Fruit fly (Drosophila melanogaster) whole organism, embryonic: Measurements from ENCODE around the gene IntS6.
A peak's percentile ranks its signal among the peaks of the same experiment; 100 is the strongest.

Experiments used
- Awh ChIP-seq: fragments of 200-800 bp; sonication (Bioruptor generic); IDR thresholded peaks from 2 replicates; pipeline ENCODE4, ENCODE4 v1.3.6; 2022; ENCODE audit warnings: missing biosample characterization, missing genetic modification characterization
- CG10267 ChIP-seq: fragments of 200-800 bp; sonication (Bioruptor generic); optimal IDR thresholded peaks from 2 replicates; lab custom pipeline; 2018; ENCODE audit warnings: missing biosample characterization, mild to moderate bottlenecking, missing genetic modification characterization, moderate library complexity
- CG10979 ChIP-seq: fragments of 200-800 bp; sonication (Bioruptor generic); optimal IDR thresholded peaks from 2 replicates; lab custom pipeline; 2018; ENCODE audit warnings: missing biosample characterization, mild to moderate bottlenecking, missing genetic modification characterization, moderate library complexity
- CG11504 ChIP-seq: fragments of 200-800 bp; sonication (Bioruptor generic); optimal IDR thresholded peaks from 3 replicates; lab custom pipeline; 2019; ENCODE audit warnings: missing biosample characterization, mild to moderate bottlenecking, missing genetic modification characterization, moderate library complexity
- CG11696 ChIP-seq: fragments of 200-800 bp; sonication (Bioruptor generic); IDR thresholded peaks from 2 replicates; pipeline ENCODE4 v1.3.6; 2022; ENCODE audit warnings: missing biosample characterization, missing genetic modification characterization
- CG12744 ChIP-seq: fragments of 200-800 bp; sonication (Bioruptor generic); optimal IDR thresholded peaks from 2 replicates; lab custom pipeline; 2016; ENCODE audit warnings: missing biosample characterization, missing genetic modification characterization
- CG13894 ChIP-seq: fragments of 200-800 bp; sonication (Bioruptor generic); optimal IDR thresholded peaks from 3 replicates; lab custom pipeline; 2018; ENCODE audit warnings: missing biosample characterization, mild to moderate bottlenecking, missing genetic modification characterization, moderate library complexity
- CG14014 ChIP-seq: fragments of 200-800 bp; sonication (Bioruptor generic); IDR thresholded peaks from 2 replicates; pipeline ENCODE4 v1.3.6; 2022; ENCODE audit warnings: missing biosample characterization, missing genetic modification characterization
- CG15269 ChIP-seq: fragments of 200-800 bp; sonication (Bioruptor generic); optimal IDR thresholded peaks from 2 replicates; lab custom pipeline; 2018; ENCODE audit warnings: missing biosample characterization, mild to moderate bottlenecking, missing genetic modification characterization, moderate library complexity
- CG15479 ChIP-seq: fragments of 200-800 bp; sonication (Bioruptor generic); optimal IDR thresholded peaks from 3 replicates; lab custom pipeline; 2019; ENCODE audit warnings: missing biosample characterization, mild to moderate bottlenecking, missing genetic modification characterization, moderate library complexity
- CG16815 ChIP-seq: fragments of 200-800 bp; sonication (Bioruptor generic); optimal IDR thresholded peaks from 3 replicates; lab custom pipeline; 2017; ENCODE audit warnings: missing biosample characterization, mild to moderate bottlenecking, missing genetic modification characterization
- CG17361 ChIP-seq: fragments of 200-800 bp; sonication (Bioruptor generic); IDR thresholded peaks from 3 replicates; pipeline ENCODE4 v1.3.6; 2022; ENCODE audit warnings: missing biosample characterization, missing genetic modification characterization
- CG17568 ChIP-seq: fragments of 200-800 bp; sonication (Bioruptor generic); optimal IDR thresholded peaks from 2 replicates; lab custom pipeline; 2018; ENCODE audit warnings: missing biosample characterization, mild to moderate bottlenecking, missing genetic modification characterization, moderate library complexity
- CG18262 ChIP-seq: fragments of 200-800 bp; optimal IDR thresholded peaks from 3 replicates; lab custom pipeline; 2019; ENCODE audit warnings: missing biosample characterization, mild to moderate bottlenecking, missing genetic modification characterization, moderate library complexity
- CG2116 ChIP-seq: fragments of 200-800 bp; sonication (Bioruptor generic); optimal IDR thresholded peaks from 3 replicates; lab custom pipeline; 2018; ENCODE audit warnings: missing biosample characterization, mild to moderate bottlenecking, missing genetic modification characterization
- CG2875 ChIP-seq: fragments of 200-800 bp; sonication (Bioruptor generic); optimal IDR thresholded peaks from 2 replicates; lab custom pipeline; 2017; ENCODE audit warnings: missing biosample characterization, mild to moderate bottlenecking, missing genetic modification characterization, missing genetic modification reagents
- CG31365 ChIP-seq: fragments of 200-800 bp; sonication (Bioruptor generic); optimal IDR thresholded peaks from 2 replicates; lab custom pipeline; 2018; ENCODE audit warnings: missing biosample characterization, mild to moderate bottlenecking, missing genetic modification characterization
- CG3847 ChIP-seq: fragments of 200-800 bp; sonication (Bioruptor generic); IDR thresholded peaks from 2 replicates; pipeline ENCODE4 v1.3.6; 2022; ENCODE audit warnings: missing biosample characterization, missing genetic modification characterization
- CG5953 ChIP-seq: fragments of 200-800 bp; sonication (Bioruptor generic); IDR thresholded peaks from 2 replicates; pipeline ENCODE4 v1.3.6; 2022; ENCODE audit warnings: missing biosample characterization, missing genetic modification characterization
- CG6175 ChIP-seq: fragments of 200-800 bp; sonication (Bioruptor generic); IDR thresholded peaks from 3 replicates; pipeline ENCODE4 v1.3.6; 2022; ENCODE audit warnings: missing biosample characterization, missing genetic modification characterization
- CG6254 ChIP-seq: fragments of 200-800 bp; sonication (Bioruptor generic); optimal IDR thresholded peaks from 3 replicates; lab custom pipeline; 2017; ENCODE audit warnings: mild to moderate bottlenecking, missing biosample characterization, missing genetic modification reagents, missing genetic modification characterization
- CG6813 ChIP-seq: fragments of 200-800 bp; sonication (Bioruptor generic); optimal IDR thresholded peaks from 2 replicates; lab custom pipeline; 2017; ENCODE audit warnings: missing biosample characterization, missing genetic modification characterization, mild to moderate bottlenecking, moderate library complexity, missing genetic modification reagents
- CG7372 ChIP-seq: fragments of 200-800 bp; sonication (Bioruptor generic); IDR thresholded peaks from 2 replicates; pipeline ENCODE4 v1.3.6; 2022; ENCODE audit warnings: missing biosample characterization, missing genetic modification characterization
- CG7786 ChIP-seq: fragments of 200-800 bp; sonication (Bioruptor generic); optimal IDR thresholded peaks from 2 replicates; lab custom pipeline; 2016; ENCODE audit warnings: missing biosample characterization, missing genetic modification characterization
- CG9437 ChIP-seq: fragments of 200-800 bp; sonication (Bioruptor generic); optimal IDR thresholded peaks from 2 replicates; lab custom pipeline; 2018; ENCODE audit warnings: missing biosample characterization, mild to moderate bottlenecking, missing genetic modification characterization
- CoRest ChIP-seq: fragments of 200-800 bp; sonication (Bioruptor generic); optimal IDR thresholded peaks from 3 replicates; lab custom pipeline; 2018; ENCODE audit warnings: missing biosample characterization, mild to moderate bottlenecking, missing genetic modification characterization, moderate library complexity
- D19B ChIP-seq: fragments of 200-800 bp; sonication (Bioruptor generic); optimal IDR thresholded peaks from 2 replicates; lab custom pipeline; 2017; ENCODE audit warnings: missing biosample characterization, mild to moderate bottlenecking, missing genetic modification characterization
- Drgx ChIP-seq: fragments of 200-800 bp; sonication (Bioruptor generic); IDR thresholded peaks from 2 replicates; pipeline ENCODE4 v1.3.6; 2022; ENCODE audit warnings: missing biosample characterization, missing genetic modification characterization
- Fer3 ChIP-seq: fragments of 200-800 bp; sonication (Bioruptor generic); optimal IDR thresholded peaks from 2 replicates; lab custom pipeline; 2018; ENCODE audit warnings: missing biosample characterization, mild to moderate bottlenecking, missing genetic modification characterization, moderate library complexity
- HLHmδ ChIP-seq: fragments of 200-800 bp; sonication (Bioruptor generic); optimal IDR thresholded peaks from 2 replicates; lab custom pipeline; 2018; ENCODE audit warnings: missing biosample characterization, mild to moderate bottlenecking, missing genetic modification characterization, moderate library complexity
- Hey ChIP-seq: fragments of 200-800 bp; sonication (Bioruptor generic); optimal IDR thresholded peaks from 3 replicates; lab custom pipeline; 2018; ENCODE audit warnings: missing biosample characterization, mild to moderate bottlenecking, missing genetic modification characterization
- HmgD ChIP-seq: fragments of 200-800 bp; sonication (Bioruptor generic); optimal IDR thresholded peaks from 3 replicates; lab custom pipeline; 2016; ENCODE audit warnings: missing biosample characterization, missing genetic modification characterization
- Six4 ChIP-seq: fragments of 200-800 bp; sonication (Bioruptor generic); optimal IDR thresholded peaks from 2 replicates; lab custom pipeline; 2016; ENCODE audit warnings: missing biosample characterization, missing genetic modification characterization
- Sox100B ChIP-seq: fragments of 200-800 bp; sonication (Bioruptor generic); optimal IDR thresholded peaks from 3 replicates; lab custom pipeline; 2018; ENCODE audit warnings: missing biosample characterization, mild to moderate bottlenecking, missing genetic modification characterization
- bab2 ChIP-seq: fragments of 200-800 bp; sonication (Bioruptor generic); optimal IDR thresholded peaks from 2 replicates; lab custom pipeline; 2016; ENCODE audit warnings: missing biosample characterization, missing genetic modification characterization
- bbx ChIP-seq: fragments of 200-800 bp; sonication (Bioruptor generic); IDR thresholded peaks from 2 replicates; pipeline ENCODE4 v1.3.6; 2022; ENCODE audit warnings: missing biosample characterization, missing genetic modification characterization; ENCODE audit not compliant: partially characterized antibody
- btn ChIP-seq: fragments of 200-800 bp; sonication (Bioruptor generic); optimal IDR thresholded peaks from 2 replicates; lab custom pipeline; 2016; ENCODE audit warnings: missing biosample characterization, missing genetic modification characterization
- crol ChIP-seq: fragments of 200-800 bp; sonication (Bioruptor generic); IDR thresholded peaks from 2 replicates; pipeline ENCODE4 v1.3.6; 2022; ENCODE audit warnings: missing biosample characterization, missing genetic modification characterization
- dan ChIP-seq: fragments of 200-800 bp; sonication (Bioruptor generic); IDR thresholded peaks from 2 replicates; pipeline ENCODE4 v1.3.6; 2022; ENCODE audit warnings: missing biosample characterization, missing genetic modification characterization
- gro ChIP-seq: fragments of 200-800 bp; sonication (Bioruptor generic); optimal IDR thresholded peaks from 2 replicates; lab custom pipeline; 2016; ENCODE audit warnings: missing biosample characterization, missing genetic modification characterization
- ham ChIP-seq: fragments of 200-800 bp; sonication (Bioruptor generic); IDR thresholded peaks from 2 replicates; pipeline ENCODE4 v1.3.6; 2022; ENCODE audit warnings: missing biosample characterization, missing genetic modification characterization
- jumu ChIP-seq: fragments of 200-800 bp; sonication (Bioruptor generic); optimal IDR thresholded peaks from 3 replicates; lab custom pipeline; 2016; ENCODE audit warnings: missing biosample characterization, missing genetic modification characterization
- lov ChIP-seq, 2 experiments: fragments of 200-800 bp in 1 of 2; fragments of >200 bp in 1 of 2; sonication (Bioruptor generic) in 1 of 2; IDR thresholded peaks in 1 of 2; optimal IDR thresholded peaks in 1 of 2; 2 replicates in 1 of 2; 3 replicates in 1 of 2; pipeline versions ENCODE4 v1.3.6 to Lab custom; 2017 to 2022; ENCODE audit warnings: missing biosample characterization in 1 of 2, missing genetic modification characterization in 1 of 2
- sob ChIP-seq: fragments of 200-800 bp; sonication (Bioruptor generic); IDR thresholded peaks from 2 replicates; pipeline ENCODE4 v1.3.6; 2022; ENCODE audit warnings: missing biosample characterization, missing genetic modification characterization
- ssp ChIP-seq: fragments of 200-800 bp; sonication (Bioruptor generic); IDR thresholded peaks from 2 replicates; pipeline ENCODE4 v1.3.6; 2022; ENCODE audit warnings: missing biosample characterization, missing genetic modification characterization
- toy ChIP-seq: fragments of 200-800 bp; sonication (Bioruptor generic); IDR thresholded peaks from 2 replicates; pipeline ENCODE4 v1.3.6; 2022; ENCODE audit warnings: missing biosample characterization, missing genetic modification characterization
- tx ChIP-seq: fragments of 200-800 bp; sonication (Bioruptor generic); optimal IDR thresholded peaks from 2 replicates; lab custom pipeline; 2016; ENCODE audit warnings: missing biosample characterization, missing genetic modification characterization
- zfh1 ChIP-seq: fragments of 200-800 bp; sonication (Bioruptor generic); IDR thresholded peaks from 3 replicates; pipeline ENCODE4 v1.3.6; 2022; ENCODE audit warnings: missing biosample characterization, missing genetic modification characterization

The IntS6 gene

DNA sequence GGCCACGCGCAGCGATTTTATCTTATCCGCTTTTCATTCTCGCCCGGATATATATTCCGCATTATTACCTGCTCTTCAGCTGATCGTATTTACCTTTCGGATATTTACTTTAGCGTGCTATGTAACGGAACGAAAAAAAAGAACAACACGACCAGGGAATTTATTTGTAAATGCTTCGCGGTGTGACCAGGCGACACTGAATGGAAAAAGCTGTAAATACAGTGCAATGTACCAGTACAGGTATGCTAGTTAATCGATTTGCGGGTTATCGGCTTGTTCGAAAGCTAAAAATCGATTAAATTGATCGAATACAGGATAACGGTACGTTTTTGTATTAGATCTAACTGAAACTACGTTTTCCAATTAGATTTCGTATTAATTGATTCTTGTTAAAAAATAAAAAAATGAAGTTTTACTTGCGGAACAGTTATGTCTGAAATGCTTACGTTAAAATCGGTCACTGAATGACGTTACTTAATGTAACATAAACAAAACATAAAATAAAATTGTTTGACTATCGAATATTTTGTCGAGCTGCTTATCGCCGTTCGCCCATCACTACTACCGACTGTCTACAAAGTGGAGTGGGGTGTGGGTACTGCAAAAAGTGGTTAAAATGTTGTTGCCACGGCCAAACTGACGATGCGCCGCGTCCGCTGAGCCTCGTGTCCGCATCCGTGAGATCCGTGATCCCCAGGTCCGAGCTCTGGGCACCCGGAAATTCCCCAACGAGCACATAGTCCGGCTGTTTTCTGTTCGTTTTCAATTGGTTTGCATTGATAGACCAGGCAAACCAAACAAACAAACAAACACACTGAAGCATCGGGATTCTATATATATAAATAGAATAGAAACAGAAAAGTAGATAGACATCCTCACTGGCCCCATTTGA, 17.2 kb upstream of the IntS6 start, which contains the start of the genes MAPk-Ak2 and CG42699 (continued):
- TF ChIP-seq CG2875 (GFP tag; lab: Kevin White, UChicago) (peak; percentile 88), zfh1 (GFP tag; lab: Robert Waterston, UW) (peak; percentile 78), btn (GFP tag; lab: Kevin White, UChicago) (peak; percentile 64), sob (GFP tag; lab: Robert Waterston, UW) (peak; percentile 79), CG6175 (no peak), CG14014 (GFP tag; lab: Robert Waterston, UW) (peak; percentile 85; the same call in 1 of the 2 replicates), Drgx (GFP tag; lab: Robert Waterston, UW) (no peak), CG15269 (tag; lab: Kevin White, UChicago) (peak; percentile 75), crol (GFP tag; lab: Robert Waterston, UW) (no peak), toy (GFP tag; lab: Robert Waterston, UW) (peak; percentile 40; the same call in 1 of the 2 replicates), D19B (GFP tag; lab: Kevin White, UChicago) (peak; percentile 36), CG17568 (GFP tag; lab: Kevin White, UChicago) (peak; percentile 91), Fer3 (tag; lab: Kevin White, UChicago) (peak; percentile 82), Hey (tag; lab: Kevin White, UChicago) (peak; percentile 80), CG15479 (GFP tag; lab: Kevin White, UChicago) (no peak), CG9437 (GFP tag; lab: Kevin White, UChicago) (peak; percentile 92), bbx (GFP tag; lab: Robert Waterston, UW) (peak; percentile 70), CG17361 (peak; percentile 70; the same call in 2 of the 3 replicates), CG6254 (peak; percentile 38), ssp (GFP tag; lab: Robert Waterston, UW) (no peak; the same call in 1 of the 2 replicates), CG10979 (tag; lab: Kevin White, UChicago) (no peak), CG2116 (GFP tag; lab: Kevin White, UChicago) (peak; percentile 96), CG31365 (tag; lab: Kevin White, UChicago) (peak; percentile 71), CoRest (tag; lab: Kevin White, UChicago) (peak; percentile 66), Sox100B (GFP tag; lab: Kevin White, UChicago) (peak; percentile 88), Awh (peak; percentile 94), CG6813 (GFP tag; lab: Kevin White, UChicago) (peak; percentile 91), HmgD (GFP tag; lab: Kevin White, UChicago) (peak; percentile 60), CG10267 (peak; percentile 46), dan (GFP tag; lab: Robert Waterston, UW) (no peak), CG7786 (GFP tag; lab: Kevin White, UChicago) (peak; percentile 56), CG13894 (peak; percentile 90), CG18262 (tag; lab: Kevin White, UChicago) (peak; percentile 63), lov (optimal IDR thresholded peaks at IDR 0.05; lab: Kevin White, UChicago) (no peak), lov (GFP tag; IDR thresholded peaks at IDR 0.05; lab: Robert Waterston, UW) (peak; percentile 61; the same call in 1 of the 3 replicates), CG5953 (GFP tag; lab: Robert Waterston, UW) (peak; percentile 77), CG3847 (GFP tag; lab: Robert Waterston, UW) (peak; percentile 59; the same call in 1 of the 2 replicates), bab2 (GFP tag; lab: Kevin White, UChicago) (peak; percentile 85), HLHmδ (GFP tag; lab: Kevin White, UChicago) (peak; percentile 38), ham (GFP tag; lab: Robert Waterston, UW) (no peak), tx (GFP tag; lab: Kevin White, UChicago) (peak; percentile 17), CG7372 (peak; percentile 38; the same call in 1 of the 2 replicates), CG12744 (GFP tag; lab: Kevin White, UChicago) (peak; percentile 78), jumu (GFP tag; lab: Kevin White, UChicago) (peak; percentile 75), gro (GFP tag; lab: Kevin White, UChicago) (peak; percentile 72), Six4 (GFP tag; lab: Kevin White, UChicago) (peak; percentile 47), CG11504 (tag; lab: Kevin White, UChicago) (peak; percentile 61), CG11696 (GFP tag; lab: Robert Waterston, UW) (peak; percentile 62), CG16815 (GFP tag; lab: Kevin White, UChicago) (no peak)
